Fruit fly (Drosophila melanogaster) whole organism, adult: ENCODE data around the gene Yp1.
A peak's percentile ranks its signal among the peaks of the same experiment; 100 is the strongest.

Experiments
- CG14711 ChIP-seq: fragments of 200-800 bp; sonication (Bioruptor generic); optimal IDR thresholded peaks from 2 replicates; lab custom pipeline; 2018; ENCODE audit warnings: missing biosample characterization, mild to moderate bottlenecking, missing genetic modification characterization, moderate library complexity
- CG1620 ChIP-seq: fragments of 200-800 bp; sonication (Bioruptor generic); optimal IDR thresholded peaks from 2 replicates; lab custom pipeline; 2016; ENCODE audit warnings: missing biosample characterization, missing genetic modification characterization
- CG5204 ChIP-seq: fragments of 200-800 bp; sonication (Bioruptor generic); optimal IDR thresholded peaks from 2 replicates; lab custom pipeline; 2016; ENCODE audit warnings: missing biosample characterization, missing genetic modification characterization
- CG7101 ChIP-seq: fragments of 200-800 bp; sonication (Bioruptor generic); optimal IDR thresholded peaks from 2 replicates; lab custom pipeline; 2018; ENCODE audit warnings: missing biosample characterization, mild to moderate bottlenecking, missing genetic modification characterization, moderate library complexity
- Crg-1 ChIP-seq: fragments of 200-800 bp; sonication (Bioruptor generic); optimal IDR thresholded peaks from 2 replicates; lab custom pipeline; 2016; ENCODE audit warnings: missing biosample characterization, missing genetic modification characterization
- Hr96 ChIP-seq: fragments of 200-800 bp; sonication (Bioruptor generic); optimal IDR thresholded peaks from 2 replicates; lab custom pipeline; 2016; ENCODE audit warnings: missing biosample characterization, missing genetic modification characterization
- Mnt ChIP-seq: fragments of 200-800 bp; sonication (Bioruptor generic); optimal IDR thresholded peaks from 2 replicates; lab custom pipeline; 2016; ENCODE audit warnings: missing biosample characterization, mild to moderate bottlenecking, missing genetic modification characterization
- bab1 ChIP-seq: fragments of 200-800 bp; sonication (Bioruptor generic); optimal IDR thresholded peaks from 3 replicates; lab custom pipeline; 2019; ENCODE audit warnings: missing biosample characterization, mild to moderate bottlenecking, missing genetic modification characterization, moderate library complexity
- cnc ChIP-seq, 2 experiments: fragments of >200 bp; optimal IDR thresholded peaks; 2 replicates each; lab custom pipeline; 2017
- kay ChIP-seq: fragments of 200-800 bp; sonication (Bioruptor generic); peaks from one replicate; lab custom pipeline; 2016; ENCODE audit warnings: missing biosample characterization, missing genetic modification characterization, borderline replicate concordance
- pad ChIP-seq: fragments of 200-800 bp; sonication (Bioruptor generic); optimal IDR thresholded peaks from 3 replicates; lab custom pipeline; 2017; ENCODE audit warnings: missing biosample characterization, missing genetic modification characterization, mild to moderate bottlenecking, moderate library complexity, missing genetic modification reagents
- tj ChIP-seq: fragments of 200-800 bp; sonication (Bioruptor generic); optimal IDR thresholded peaks from 3 replicates; lab custom pipeline; 2017; ENCODE audit warnings: missing biosample characterization, mild to moderate bottlenecking, missing genetic modification characterization, moderate library complexity
- toe ChIP-seq: fragments of 200-800 bp; sonication (Bioruptor generic); optimal IDR thresholded peaks from 2 replicates; lab custom pipeline; 2016; ENCODE audit warnings: missing biosample characterization, missing genetic modification characterization

DNA sequence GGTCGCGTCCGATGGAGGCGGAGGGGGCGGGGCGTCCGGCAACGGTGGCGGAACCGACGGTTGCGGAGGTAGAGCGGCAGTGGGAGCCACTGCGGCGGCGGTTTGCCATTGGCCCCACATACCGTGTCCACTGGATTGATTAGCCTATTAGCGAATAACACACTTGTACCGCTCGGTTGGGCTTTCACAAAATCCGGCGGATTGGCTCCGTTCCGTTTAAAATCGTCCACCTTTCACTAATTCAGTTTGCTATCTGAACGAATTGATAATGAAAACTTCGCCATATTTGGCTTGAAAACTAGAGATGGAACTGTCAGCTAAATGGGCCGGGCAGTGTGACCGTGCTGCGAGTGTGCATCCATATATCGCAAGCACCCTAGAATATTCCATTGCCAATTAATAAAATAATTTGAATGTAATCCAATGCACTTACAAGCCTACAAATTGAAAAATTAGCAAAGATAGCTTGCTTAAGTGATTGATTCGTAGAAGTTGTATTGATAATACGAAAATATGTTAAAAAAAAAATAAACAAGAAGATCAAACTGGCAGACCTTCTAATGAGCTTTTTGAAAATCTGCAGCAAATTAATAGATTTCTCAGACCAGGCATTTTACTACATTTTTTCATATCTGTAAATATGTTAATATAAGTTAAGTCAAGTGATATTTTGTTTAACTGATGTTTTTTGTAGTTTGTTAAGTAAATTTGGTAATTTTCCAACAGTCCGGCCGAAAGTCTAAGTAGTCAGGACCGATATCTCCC is 28.8 kb downstream of the Yp1 start, which contains the start of gene ZAP3:
- TF ChIP-seq CG1620 (GFP tag; lab: Kevin White, UChicago) (no peak), cnc (optimal IDR thresholded peaks at IDR 0.05; lab: Kevin White, UChicago) (no peak), Hr96 (no peak), Mnt (GFP tag; lab: Kevin White, UChicago) (no peak), tj (no peak), pad (no peak), toe (GFP tag; lab: Kevin White, UChicago) (no peak), CG14711 (no peak), kay (GFP tag; lab: Kevin White, UChicago) (no peak), Crg-1 (no peak), CG5204 (GFP tag; lab: Kevin White, UChicago) (no peak), CG7101 (tag; lab: Kevin White, UChicago) (no peak), bab1 (GFP tag; lab: Kevin White, UChicago) (peak; percentile 40)
